Fruit fly (Drosophila melanogaster) whole organism, embryonic: ENCODE measurements around the gene CkIIbeta.
A peak's percentile ranks its signal among the peaks of the same experiment; 100 is the strongest.

Experiments
- Ada2b ChIP-seq: fragments of 200-800 bp; sonication (Bioruptor generic); IDR thresholded peaks from 2 replicates; pipeline ENCODE4 v1.3.6; 2022; ENCODE audit warnings: missing biosample characterization, missing genetic modification characterization
- Bteb2 ChIP-seq: fragments of 200-800 bp; sonication (Bioruptor generic); optimal IDR thresholded peaks from 2 replicates; lab custom pipeline; 2016; ENCODE audit warnings: missing biosample characterization, missing genetic modification characterization
- CG10565 ChIP-seq: fragments of 200-800 bp; sonication (Bioruptor generic); optimal IDR thresholded peaks from 3 replicates; lab custom pipeline; 2016; ENCODE audit warnings: missing biosample characterization, mild to moderate bottlenecking, missing genetic modification characterization
- CG10979 ChIP-seq: fragments of 200-800 bp; sonication (Bioruptor generic); optimal IDR thresholded peaks from 2 replicates; lab custom pipeline; 2018; ENCODE audit warnings: missing biosample characterization, mild to moderate bottlenecking, missing genetic modification characterization, moderate library complexity
- CG11247 ChIP-seq: fragments of 200-800 bp; sonication (Bioruptor generic); IDR thresholded peaks from 2 replicates; pipeline ENCODE4 v1.3.6; 2022; ENCODE audit warnings: missing biosample characterization, missing genetic modification characterization
- CG11695 ChIP-seq: fragments of 200-800 bp; sonication (Bioruptor generic); IDR thresholded peaks from 3 replicates; pipeline ENCODE4 v1.3.6; 2022; ENCODE audit warnings: missing biosample characterization, missing genetic modification characterization
- CG12744 ChIP-seq: fragments of 200-800 bp; sonication (Bioruptor generic); optimal IDR thresholded peaks from 2 replicates; lab custom pipeline; 2016; ENCODE audit warnings: missing biosample characterization, missing genetic modification characterization
- CG13894 ChIP-seq: fragments of 200-800 bp; sonication (Bioruptor generic); optimal IDR thresholded peaks from 3 replicates; lab custom pipeline; 2018; ENCODE audit warnings: missing biosample characterization, mild to moderate bottlenecking, missing genetic modification characterization, moderate library complexity
- CG1647 ChIP-seq: fragments of 200-800 bp; sonication (Bioruptor generic); optimal IDR thresholded peaks from 3 replicates; lab custom pipeline; 2016; ENCODE audit warnings: missing biosample characterization, missing genetic modification characterization
- CG17568 ChIP-seq: fragments of 200-800 bp; sonication (Bioruptor generic); optimal IDR thresholded peaks from 2 replicates; lab custom pipeline; 2018; ENCODE audit warnings: missing biosample characterization, mild to moderate bottlenecking, missing genetic modification characterization, moderate library complexity
- CG17612 ChIP-seq: fragments of 200-800 bp; sonication (Bioruptor generic); IDR thresholded peaks from 2 replicates; pipeline ENCODE4 v1.3.6; 2022; ENCODE audit warnings: missing biosample characterization, missing genetic modification characterization
- CG18476 ChIP-seq: fragments of 200-800 bp; sonication (Bioruptor generic); optimal IDR thresholded peaks from 2 replicates; lab custom pipeline; 2016; ENCODE audit warnings: missing biosample characterization, mild to moderate bottlenecking, missing genetic modification characterization
- CG2116 ChIP-seq: fragments of 200-800 bp; sonication (Bioruptor generic); optimal IDR thresholded peaks from 3 replicates; lab custom pipeline; 2018; ENCODE audit warnings: missing biosample characterization, mild to moderate bottlenecking, missing genetic modification characterization
- CG3065 ChIP-seq: fragments of 200-800 bp; sonication (Bioruptor generic); optimal IDR thresholded peaks from 2 replicates; lab custom pipeline; 2016; ENCODE audit warnings: missing biosample characterization, missing genetic modification characterization
- CG32532 ChIP-seq: fragments of 200-800 bp; sonication (Bioruptor generic); IDR thresholded peaks from 2 replicates; pipeline ENCODE4 v1.3.6; 2022; ENCODE audit warnings: missing biosample characterization, missing genetic modification characterization
- CG32767 ChIP-seq: fragments of 200-800 bp; sonication (Bioruptor generic); IDR thresholded peaks from 2 replicates; pipeline ENCODE4 v1.3.6; 2022; ENCODE audit warnings: missing biosample characterization, missing genetic modification characterization
- CG32772 ChIP-seq: fragments of 200-800 bp; sonication (Bioruptor generic); IDR thresholded peaks from 2 replicates; pipeline ENCODE4 v1.3.6; 2022; ENCODE audit warnings: missing biosample characterization, missing genetic modification characterization
- CG3281 ChIP-seq: fragments of 200-800 bp; sonication (Bioruptor generic); optimal IDR thresholded peaks from 3 replicates; lab custom pipeline; 2017; ENCODE audit warnings: missing biosample characterization, mild to moderate bottlenecking, missing genetic modification characterization
- CG4282 ChIP-seq: fragments of 200-800 bp; sonication (Bioruptor generic); optimal IDR thresholded peaks from 2 replicates; lab custom pipeline; 2016; ENCODE audit warnings: missing biosample characterization, missing genetic modification characterization
- CG4730 ChIP-seq: fragments of 200-800 bp; sonication (Bioruptor generic); IDR thresholded peaks from 2 replicates; pipeline ENCODE4 v1.3.6; 2022; ENCODE audit warnings: missing biosample characterization, missing genetic modification characterization
- CG6765 ChIP-seq: fragments of 200-800 bp; sonication (Bioruptor generic); optimal IDR thresholded peaks from 3 replicates; lab custom pipeline; 2017; ENCODE audit warnings: missing biosample characterization, mild to moderate bottlenecking, missing genetic modification characterization
- CG9609 ChIP-seq: fragments of 200-800 bp; sonication (Bioruptor generic); optimal IDR thresholded peaks from 3 replicates; lab custom pipeline; 2016; ENCODE audit warnings: missing biosample characterization, missing genetic modification characterization
- Camta ChIP-seq: fragments of 200-800 bp; sonication (Bioruptor generic); optimal IDR thresholded peaks from 2 replicates; lab custom pipeline; 2016; ENCODE audit warnings: missing biosample characterization, missing genetic modification characterization
- CkIIα-i1 ChIP-seq: fragments of 200-800 bp; sonication (Bioruptor generic); IDR thresholded peaks from 2 replicates; pipeline ENCODE4 v1.3.6; 2022; ENCODE audit warnings: missing biosample characterization, missing genetic modification characterization
- D ChIP-seq, 2 experiments: fragments of 200-800 bp in 1 of 2; fragments of >200 bp in 1 of 2; sonication (Bioruptor generic) in 1 of 2; optimal IDR thresholded peaks; 2 replicates in 1 of 2; 3 replicates in 1 of 2; lab custom pipeline; 2017; ENCODE audit warnings: mild to moderate bottlenecking in 1 of 2, missing biosample characterization in 1 of 2, missing genetic modification characterization in 1 of 2, missing genetic modification reagents in 1 of 2
- Dek ChIP-seq: fragments of 200-800 bp; sonication (Bioruptor generic); optimal IDR thresholded peaks from 3 replicates; lab custom pipeline; 2019; ENCODE audit warnings: missing biosample characterization, mild to moderate bottlenecking, missing genetic modification characterization, moderate library complexity
- Ets65A ChIP-seq: fragments of 200-800 bp; sonication (Bioruptor generic); peaks from one replicate; lab custom pipeline; 2016; ENCODE audit warnings: missing biosample characterization, missing genetic modification characterization
- Ets97D ChIP-seq: fragments of 200-800 bp; sonication (Bioruptor generic); optimal IDR thresholded peaks from 3 replicates; lab custom pipeline; 2016; ENCODE audit warnings: missing biosample characterization, missing genetic modification characterization
- H2.0 ChIP-seq: fragments of 200-800 bp; sonication (Bioruptor generic); IDR thresholded peaks from 2 replicates; pipeline ENCODE4 v1.3.6; 2022; ENCODE audit warnings: missing biosample characterization, missing genetic modification characterization
- MTF-1 ChIP-seq: fragments of 200-800 bp; sonication (Bioruptor generic); optimal IDR thresholded peaks from 2 replicates; lab custom pipeline; 2018; ENCODE audit warnings: missing biosample characterization, mild to moderate bottlenecking, missing genetic modification characterization, borderline replicate concordance
- Oaz ChIP-seq: fragments of 200-800 bp; sonication (Bioruptor generic); IDR thresholded peaks from 2 replicates; pipeline ENCODE4 v1.3.6; 2022; ENCODE audit warnings: missing biosample characterization, missing genetic modification characterization
- Oli ChIP-seq: fragments of 200-800 bp; sonication (Bioruptor generic); optimal IDR thresholded peaks from 2 replicates; lab custom pipeline; 2018; ENCODE audit warnings: missing biosample characterization, mild to moderate bottlenecking, missing genetic modification characterization, moderate library complexity
- Ptx1 ChIP-seq: fragments of 200-800 bp; sonication (Bioruptor generic); IDR thresholded peaks from 2 replicates; pipeline ENCODE4 v1.3.6; 2022; ENCODE audit warnings: missing biosample characterization, missing genetic modification characterization
- Usf ChIP-seq: fragments of 200-800 bp; sonication (Bioruptor generic); optimal IDR thresholded peaks from 2 replicates; lab custom pipeline; 2017; ENCODE audit warnings: missing genotype, missing biosample characterization, missing genetic modification characterization
- ab ChIP-seq: fragments of 200-800 bp; sonication (Bioruptor generic); optimal IDR thresholded peaks from 2 replicates; lab custom pipeline; 2016; ENCODE audit warnings: missing biosample characterization, missing genetic modification characterization
- br ChIP-seq: fragments of >200 bp; optimal IDR thresholded peaks from 2 replicates; lab custom pipeline; 2017
- cato ChIP-seq: fragments of 200-800 bp; sonication (Bioruptor generic); optimal IDR thresholded peaks from 2 replicates; lab custom pipeline; 2016; ENCODE audit warnings: missing biosample characterization, missing genetic modification characterization, borderline replicate concordance
- caup ChIP-seq: fragments of 200-800 bp; sonication (Bioruptor generic); optimal IDR thresholded peaks from 3 replicates; lab custom pipeline; 2017; ENCODE audit warnings: missing biosample characterization, mild to moderate bottlenecking, missing genetic modification characterization, moderate library complexity; ENCODE audit not compliant: severe bottlenecking
- fd64A ChIP-seq: fragments of 200-800 bp; sonication (Bioruptor generic); optimal IDR thresholded peaks from 3 replicates; lab custom pipeline; 2018; ENCODE audit warnings: missing biosample characterization, mild to moderate bottlenecking, missing genetic modification characterization
- gro ChIP-seq: fragments of 200-800 bp; sonication (Bioruptor generic); optimal IDR thresholded peaks from 2 replicates; lab custom pipeline; 2016; ENCODE audit warnings: missing biosample characterization, missing genetic modification characterization
- jing ChIP-seq: fragments of 200-800 bp; sonication (Bioruptor generic); optimal IDR thresholded peaks from 2 replicates; lab custom pipeline; 2018; ENCODE audit warnings: missing biosample characterization, mild to moderate bottlenecking, missing genetic modification characterization
- luna ChIP-seq: fragments of 200-800 bp; sonication (Bioruptor generic); optimal IDR thresholded peaks from 2 replicates; lab custom pipeline; 2016; ENCODE audit warnings: missing biosample characterization, missing genetic modification characterization
- ranshi ChIP-seq: fragments of 200-800 bp; sonication (Bioruptor generic); IDR thresholded peaks from 2 replicates; pipeline ENCODE4 v1.3.6; 2022; ENCODE audit warnings: missing biosample characterization, missing genetic modification characterization
- ro ChIP-seq: fragments of 200-800 bp; sonication (Bioruptor generic); IDR thresholded peaks from 2 replicates; pipeline ENCODE4 v1.3.6; 2022; ENCODE audit warnings: missing biosample characterization, missing genetic modification characterization
- row ChIP-seq: fragments of 200-800 bp; sonication (Bioruptor generic); IDR thresholded peaks from 3 replicates; pipeline ENCODE4 v1.3.6; 2022; ENCODE audit warnings: missing biosample characterization, missing genetic modification characterization
- sob ChIP-seq: fragments of 200-800 bp; sonication (Bioruptor generic); IDR thresholded peaks from 2 replicates; pipeline ENCODE4 v1.3.6; 2022; ENCODE audit warnings: missing biosample characterization, missing genetic modification characterization
- sqz ChIP-seq: fragments of 200-800 bp; sonication (Bioruptor generic); optimal IDR thresholded peaks from 3 replicates; lab custom pipeline; 2018; ENCODE audit warnings: missing biosample characterization, mild to moderate bottlenecking, missing genetic modification characterization
- tgo ChIP-seq: fragments of 200-800 bp; sonication (Bioruptor generic); IDR thresholded peaks from 3 replicates; pipeline ENCODE4 v1.3.6; 2022; ENCODE audit warnings: missing biosample characterization, missing genetic modification characterization
- vvl ChIP-seq: fragments of 200-800 bp; sonication (Bioruptor generic); IDR thresholded peaks from 2 replicates; pipeline ENCODE4 v1.3.6; 2022; ENCODE audit warnings: missing biosample characterization, missing genetic modification characterization
- zen2 ChIP-seq: fragments of 200-800 bp; sonication (Bioruptor generic); IDR thresholded peaks from 3 replicates; pipeline ENCODE4 v1.3.6; 2022; ENCODE audit warnings: missing biosample characterization, missing genetic modification characterization; ENCODE audit not compliant: partially characterized antibody

CkIIbeta gene

DNA sequence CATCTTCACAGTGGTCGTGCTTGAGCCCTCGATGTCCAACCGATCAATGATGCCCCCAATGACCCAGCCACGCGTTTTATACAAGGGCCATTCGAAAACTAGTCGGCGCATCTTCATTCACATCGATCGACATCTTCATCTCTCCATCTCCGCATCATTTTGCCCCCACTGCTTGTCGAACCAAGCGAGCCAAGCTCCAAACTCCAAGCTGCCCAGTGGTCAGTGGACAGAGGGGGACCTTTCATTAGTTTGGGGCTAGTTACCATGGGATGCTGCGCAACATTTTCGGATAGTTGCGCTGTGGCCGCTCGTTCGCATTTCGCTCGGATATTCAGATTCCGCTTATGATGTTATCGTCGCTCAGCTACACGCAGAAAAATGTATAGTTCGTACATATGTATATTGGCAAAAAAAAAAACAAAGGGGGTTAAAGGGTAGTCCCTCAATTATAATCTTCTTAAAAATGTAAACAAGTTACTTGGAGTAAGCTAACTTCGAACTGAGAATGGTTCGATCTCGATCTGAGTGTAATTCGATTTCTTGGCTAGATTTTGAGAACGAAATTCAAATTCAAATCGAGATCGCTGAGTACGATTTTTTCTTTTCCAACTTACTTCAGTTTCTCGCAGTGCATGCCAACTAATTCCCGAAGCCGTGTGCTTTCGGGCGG is 53.9 kb downstream of the CkIIbeta start, which contains the start of gene CG15740 (continued):
- TF ChIP-seq CG12744 (GFP tag; lab: Kevin White, UChicago) (no peak), CG13894 (tag; lab: Kevin White, UChicago) (no peak), ab (GFP tag; lab: Kevin White, UChicago) (no peak), Oaz (GFP tag; lab: Robert Waterston, UW) (0 out of 2 replicates have a peak, but pooled peaks have one; percentile 29), row (peak; percentile 63), CkIIα-i1 (GFP tag; lab: Robert Waterston, UW) (no peak), Dek (tag; lab: Kevin White, UChicago) (no peak), CG17612 (GFP tag; lab: Robert Waterston, UW) (no peak), CG10565 (GFP tag; lab: Kevin White, UChicago) (no peak), Bteb2 (GFP tag; lab: Kevin White, UChicago) (no peak), Ets97D (no peak), CG17568 (GFP tag; lab: Kevin White, UChicago) (no peak), Usf (GFP tag; lab: Kevin White, UChicago) (no peak), CG11695 (GFP tag; lab: Robert Waterston, UW) (0 out of 3 replicates have a peak, but pooled peaks have one; percentile 55), Ets65A (GFP tag; lab: Kevin White, UChicago) (no peak), CG18476 (GFP tag; lab: Kevin White, UChicago) (no peak), sqz (GFP tag; lab: Kevin White, UChicago) (no peak), CG10979 (tag; lab: Kevin White, UChicago) (no peak), tgo (GFP tag; lab: Robert Waterston, UW) (peak; percentile 45; the same call in 2 of the 3 replicates), MTF-1 (GFP tag; lab: Kevin White, UChicago) (no peak), zen2 (no peak), luna (GFP tag; lab: Kevin White, UChicago) (no peak), CG3065 (GFP tag; lab: Kevin White, UChicago) (no peak), D (optimal IDR thresholded peaks at IDR 0.05; lab: Kevin White, UChicago) (no peak), D (GFP tag; optimal IDR thresholded peaks at IDR 0.05; lab: Kevin White, UChicago) (no peak), vvl (peak; percentile 52), caup (peak; percentile 14), CG32767 (peak; percentile 42; the same call in 1 of the 2 replicates), CG6765 (GFP tag; lab: Kevin White, UChicago) (no peak), ro (GFP tag; lab: Robert Waterston, UW) (no peak), sob (GFP tag; lab: Robert Waterston, UW) (peak; percentile 25; the same call in 1 of the 2 replicates), ranshi (peak; percentile 39; the same call in 1 of the 2 replicates), Camta (peak; percentile 46), Ptx1 (peak; percentile 78), fd64A (no peak), CG32772 (GFP tag; lab: Robert Waterston, UW) (0 out of 2 replicates have a peak, but pooled peaks have one; percentile 20), CG32532 (peak; percentile 51; the same call in 1 of the 2 replicates), Oli (tag; lab: Kevin White, UChicago) (peak; percentile 58), br (lab: Kevin White, UChicago) (no peak), H2.0 (GFP tag; lab: Robert Waterston, UW) (peak; percentile 44; the same call in 1 of the 2 replicates), CG1647 (GFP tag; lab: Kevin White, UChicago) (no peak), CG11247 (no peak), Ada2b (GFP tag; lab: Robert Waterston, UW) (peak; percentile 62), CG3281 (GFP tag; lab: Kevin White, UChicago) (no peak), CG4730 (GFP tag; lab: Robert Waterston, UW) (no peak), gro (no peak), jing (GFP tag; lab: Kevin White, UChicago) (peak; percentile 25), CG4282 (GFP tag; lab: Kevin White, UChicago) (no peak), cato (GFP tag; lab: Kevin White, UChicago) (no peak), CG2116 (GFP tag; lab: Kevin White, UChicago) (no peak), CG9609 (GFP tag; lab: Kevin White, UChicago) (no peak)
